Worm (Caenorhabditis elegans): ENCODE measurements around the gene vps-33.1.

DNA sequence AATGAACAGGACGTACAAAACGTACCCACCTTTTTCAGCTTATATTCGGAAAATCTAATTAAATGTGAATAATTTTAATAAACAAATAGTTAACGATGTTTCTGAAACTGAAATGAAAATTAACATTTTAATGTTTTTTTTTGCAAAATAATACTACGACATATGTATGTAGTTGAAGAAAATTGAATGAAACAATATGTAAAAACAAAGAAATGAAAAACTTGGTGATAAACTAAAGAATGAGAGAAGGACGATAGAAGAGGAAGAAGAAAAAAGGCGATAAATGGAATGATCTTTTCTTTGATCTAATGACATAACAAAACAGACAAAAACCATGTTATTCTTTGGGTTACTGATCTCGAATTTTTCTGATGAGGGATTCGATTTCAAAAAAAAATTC, 9.6 kb downstream of the vps-33.1 start, which contains the start of gene B0303.11:
- TF ChIP-seq flt-1 (GFP tag; IDR thresholded peaks at IDR 0.05) (no peak), ama-1 (optimal IDR thresholded peaks at IDR 0.05) (no peak), ceh-36 (tag; optimal IDR thresholded peaks at IDR 0.05) (no peak), sea-1 (GFP tag; conservative IDR thresholded peaks at IDR 0.05) (no peak), tbx-37 (GFP tag; conservative IDR thresholded peaks at IDR 0.05) (no peak), B0310.2 (tag; optimal IDR thresholded peaks at IDR 0.05) (no peak), ceh-13 (GFP tag; optimal IDR thresholded peaks at IDR 0.05) (no peak), hnd-1 (tag; optimal IDR thresholded peaks at IDR 0.05) (no peak)

All from whole organism, early embryonic.